Fruit fly (Drosophila melanogaster) whole organism, embryonic: ENCODE data around the gene CG33721.

Experiments
- Antp ChIP-seq: fragments of 200-800 bp; sonication (Bioruptor generic); optimal IDR thresholded peaks from 3 replicates; lab custom pipeline; 2016; ENCODE audit warnings: missing biosample characterization, missing genetic modification characterization
- Bdp1 ChIP-seq: fragments of 200-800 bp; sonication (Bioruptor generic); optimal IDR thresholded peaks from 3 replicates; lab custom pipeline; 2016; ENCODE audit warnings: missing biosample characterization, missing genetic modification characterization
- CG11504 ChIP-seq: fragments of 200-800 bp; sonication (Bioruptor generic); optimal IDR thresholded peaks from 3 replicates; lab custom pipeline; 2019; ENCODE audit warnings: missing biosample characterization, mild to moderate bottlenecking, missing genetic modification characterization, moderate library complexity
- CG11723 ChIP-seq: fragments of 200-800 bp; sonication (Bioruptor generic); optimal IDR thresholded peaks from 2 replicates; lab custom pipeline; 2017; ENCODE audit warnings: missing biosample characterization, mild to moderate bottlenecking, missing genetic modification characterization
- CG12769 ChIP-seq: fragments of 200-800 bp; sonication (Bioruptor generic); optimal IDR thresholded peaks from 2 replicates; lab custom pipeline; 2019; ENCODE audit warnings: missing biosample characterization, mild to moderate bottlenecking, missing genetic modification characterization, moderate library complexity
- CG13894 ChIP-seq: fragments of 200-800 bp; sonication (Bioruptor generic); optimal IDR thresholded peaks from 3 replicates; lab custom pipeline; 2018; ENCODE audit warnings: missing biosample characterization, mild to moderate bottlenecking, missing genetic modification characterization, moderate library complexity
- CG15514 ChIP-seq: fragments of 200-800 bp; sonication (Bioruptor generic); optimal IDR thresholded peaks from 3 replicates; lab custom pipeline; 2017; ENCODE audit warnings: missing biosample characterization, missing genetic modification characterization, mild to moderate bottlenecking, moderate library complexity, missing genetic modification reagents
- CG2129 ChIP-seq: fragments of 200-800 bp; sonication (Bioruptor generic); IDR thresholded peaks from 2 replicates; pipeline ENCODE4 v1.3.6; 2022; ENCODE audit warnings: missing biosample characterization, missing genetic modification characterization; ENCODE audit not compliant: partially characterized antibody
- CG31441 ChIP-seq: fragments of 200-800 bp; sonication (Bioruptor generic); IDR thresholded peaks from 2 replicates; pipeline ENCODE4 v1.3.6; 2022; ENCODE audit warnings: missing biosample characterization, missing genetic modification characterization
- CG32772 ChIP-seq: fragments of 200-800 bp; sonication (Bioruptor generic); IDR thresholded peaks from 2 replicates; pipeline ENCODE4 v1.3.6; 2022; ENCODE audit warnings: missing biosample characterization, missing genetic modification characterization
- CG3838 ChIP-seq: fragments of 200-800 bp; sonication (Bioruptor generic); optimal IDR thresholded peaks from 3 replicates; lab custom pipeline; 2016; ENCODE audit warnings: missing biosample characterization, missing genetic modification characterization
- CG6654 ChIP-seq: fragments of 200-800 bp; sonication (Bioruptor generic); optimal IDR thresholded peaks from 2 replicates; lab custom pipeline; 2017; ENCODE audit warnings: missing biosample characterization, mild to moderate bottlenecking, missing genetic modification characterization
- CG7357 ChIP-seq: fragments of 200-800 bp; sonication (Bioruptor generic); IDR thresholded peaks from 3 replicates; pipeline ENCODE4 v1.3.6; 2022; ENCODE audit warnings: missing biosample characterization, missing genetic modification characterization
- CG7839 ChIP-seq: fragments of 200-800 bp; sonication (Bioruptor generic); optimal IDR thresholded peaks from 3 replicates; lab custom pipeline; 2018; ENCODE audit warnings: missing biosample characterization, mild to moderate bottlenecking, missing genetic modification characterization, moderate library complexity
- Hr78 ChIP-seq, 2 experiments: fragments of 200-800 bp in 1 of 2; fragments of >200 bp in 1 of 2; sonication (Bioruptor generic) in 1 of 2; optimal IDR thresholded peaks; 2 replicates each; lab custom pipeline; 2017 to 2019; ENCODE audit warnings: missing biosample characterization in 2 of 2, missing genetic modification characterization in 2 of 2, mild to moderate bottlenecking in 1 of 2, moderate library complexity in 1 of 2
- NC2α ChIP-seq: fragments of 200-800 bp; sonication (Bioruptor generic); optimal IDR thresholded peaks from 2 replicates; lab custom pipeline; 2016; ENCODE audit warnings: missing biosample characterization, missing genetic modification characterization
- Nf-YB ChIP-seq: fragments of 200-800 bp; sonication (Bioruptor generic); optimal IDR thresholded peaks from 3 replicates; lab custom pipeline; 2019; ENCODE audit warnings: missing biosample characterization, mild to moderate bottlenecking, missing genetic modification characterization, moderate library complexity
- Optix ChIP-seq: fragments of 200-800 bp; sonication (Bioruptor generic); IDR thresholded peaks from 3 replicates; pipeline ENCODE4 v1.3.6; 2022; ENCODE audit warnings: missing biosample characterization, missing genetic modification characterization
- Pdp1 ChIP-seq, 2 experiments: fragments of 200-800 bp; sonication (Bioruptor generic); optimal IDR thresholded peaks; 3 replicates each; lab custom pipeline; 2016; ENCODE audit warnings: missing biosample characterization in 2 of 2, missing genetic modification characterization in 2 of 2, mild to moderate bottlenecking in 1 of 2, moderate library complexity in 1 of 2
- Ravus ChIP-seq: fragments of 200-800 bp; sonication (Bioruptor generic); IDR thresholded peaks from 2 replicates; pipeline ENCODE4 v1.3.6; 2022; ENCODE audit warnings: missing biosample characterization, missing genetic modification characterization
- Rfx ChIP-seq: fragments of 200-800 bp; sonication (Bioruptor generic); IDR thresholded peaks from 2 replicates; pipeline ENCODE4 v1.3.6; 2022; ENCODE audit warnings: missing biosample characterization, missing genetic modification characterization
- Sox102F ChIP-seq: fragments of 200-800 bp; sonication (Bioruptor generic); optimal IDR thresholded peaks from 2 replicates; lab custom pipeline; 2018; ENCODE audit warnings: missing biosample characterization, mild to moderate bottlenecking, missing genetic modification characterization, moderate library complexity
- Ssrp ChIP-seq: fragments of 200-800 bp; sonication (Bioruptor generic); optimal IDR thresholded peaks from 2 replicates; lab custom pipeline; 2018; ENCODE audit warnings: missing biosample characterization, mild to moderate bottlenecking, missing genetic modification characterization, moderate library complexity
- Xrp1 ChIP-seq: fragments of 200-800 bp; sonication (Bioruptor generic); IDR thresholded peaks from 2 replicates; pipeline ENCODE4 v1.3.6; 2022; ENCODE audit warnings: missing biosample characterization, missing genetic modification characterization
- abd-A ChIP-seq: fragments of 200-800 bp; sonication (Bioruptor generic); optimal IDR thresholded peaks from 3 replicates; lab custom pipeline; 2019; ENCODE audit warnings: missing biosample characterization, mild to moderate bottlenecking, missing genetic modification characterization, moderate library complexity
- ac ChIP-seq: fragments of 200-800 bp; sonication (Bioruptor generic); optimal IDR thresholded peaks from 3 replicates; lab custom pipeline; 2017; ENCODE audit warnings: missing biosample characterization, mild to moderate bottlenecking, missing genetic modification characterization
- cg ChIP-seq: fragments of 200-800 bp; sonication (Bioruptor generic); optimal IDR thresholded peaks from 3 replicates; lab custom pipeline; 2019; ENCODE audit warnings: missing biosample characterization, mild to moderate bottlenecking, missing genetic modification characterization, moderate library complexity
- chinmo ChIP-seq: fragments of 200-800 bp; sonication (Bioruptor generic); IDR thresholded peaks from 4 replicates; pipeline ENCODE4 v1.3.6; 2022; ENCODE audit warnings: missing biosample characterization, missing genetic modification characterization; ENCODE audit not compliant: partially characterized antibody
- dpn ChIP-seq, 2 experiments: fragments of 200-800 bp; sonication (Bioruptor generic); optimal IDR thresholded peaks; 3 replicates each; lab custom pipeline; 2016; ENCODE audit warnings: missing biosample characterization in 2 of 2, missing genetic modification characterization in 2 of 2
- esg ChIP-seq: fragments of 200-800 bp; sonication (Bioruptor generic); conservative IDR thresholded peaks from 2 replicates; pipeline ENCODE4 v1.3.6; 2022; ENCODE audit warnings: missing biosample characterization, missing genetic modification characterization
- gcm2 ChIP-seq: fragments of 200-800 bp; sonication (Bioruptor generic); optimal IDR thresholded peaks from 2 replicates; lab custom pipeline; 2016; ENCODE audit warnings: missing biosample characterization, missing genetic modification characterization
- hb ChIP-seq: fragments of 200-800 bp; sonication (Bioruptor generic); IDR thresholded peaks from 3 replicates; pipeline ENCODE4 v1.3.6; 2022; ENCODE audit warnings: missing biosample characterization, missing genetic modification characterization; ENCODE audit not compliant: partially characterized antibody
- ind ChIP-seq: fragments of 200-800 bp; sonication (Bioruptor generic); optimal IDR thresholded peaks from 3 replicates; lab custom pipeline; 2016; ENCODE audit warnings: missing biosample characterization, missing genetic modification characterization
- jing ChIP-seq: fragments of 200-800 bp; sonication (Bioruptor generic); optimal IDR thresholded peaks from 2 replicates; lab custom pipeline; 2018; ENCODE audit warnings: missing biosample characterization, mild to moderate bottlenecking, missing genetic modification characterization
- lbe ChIP-seq: fragments of 200-800 bp; sonication (Bioruptor generic); optimal IDR thresholded peaks from 2 replicates; lab custom pipeline; 2016; ENCODE audit warnings: missing biosample characterization, mild to moderate bottlenecking, missing genetic modification characterization
- maf-S ChIP-seq: fragments of 200-800 bp; sonication (Bioruptor generic); optimal IDR thresholded peaks from 2 replicates; lab custom pipeline; 2016; ENCODE audit warnings: missing biosample characterization, missing genetic modification characterization
- mam ChIP-seq: fragments of 200-800 bp; sonication (Bioruptor generic); optimal IDR thresholded peaks from 3 replicates; lab custom pipeline; 2016; ENCODE audit warnings: missing biosample characterization, missing genetic modification characterization
- nmo ChIP-seq: fragments of 200-800 bp; sonication (Bioruptor generic); optimal IDR thresholded peaks from 2 replicates; lab custom pipeline; 2018; ENCODE audit warnings: missing biosample characterization, mild to moderate bottlenecking, missing genetic modification characterization, moderate library complexity
- nom ChIP-seq: fragments of 200-800 bp; sonication (Bioruptor generic); optimal IDR thresholded peaks from 2 replicates; lab custom pipeline; 2017; ENCODE audit warnings: missing biosample characterization, missing genetic modification characterization, mild to moderate bottlenecking, moderate library complexity, missing genetic modification reagents
- prd ChIP-seq, 3 experiments: fragments of >200 bp in 2 of 3; fragments of 200-800 bp in 1 of 3; sonication (Bioruptor generic) in 1 of 3; optimal IDR thresholded peaks in 2 of 3; IDR thresholded peaks in 1 of 3; 2 replicates in 2 of 3; 3 replicates in 1 of 3; pipeline versions ENCODE4 v1.3.6 to Lab custom; 2017 to 2022; ENCODE audit warnings: missing biosample characterization in 1 of 3, missing genetic modification characterization in 1 of 3
- row ChIP-seq: fragments of 200-800 bp; sonication (Bioruptor generic); IDR thresholded peaks from 3 replicates; pipeline ENCODE4 v1.3.6; 2022; ENCODE audit warnings: missing biosample characterization, missing genetic modification characterization
- salm ChIP-seq: fragments of 200-800 bp; sonication (Bioruptor generic); optimal IDR thresholded peaks from 2 replicates; lab custom pipeline; 2018; ENCODE audit warnings: missing biosample characterization, mild to moderate bottlenecking, missing genetic modification characterization
- schlank ChIP-seq: fragments of 200-800 bp; sonication (Bioruptor generic); optimal IDR thresholded peaks from 2 replicates; lab custom pipeline; 2018; ENCODE audit warnings: missing biosample characterization, mild to moderate bottlenecking, missing genetic modification characterization
- sens ChIP-seq: fragments of 200-800 bp; sonication (Bioruptor generic); peaks from one replicate; lab custom pipeline; 2016; ENCODE audit warnings: missing biosample characterization, missing genetic modification characterization
- tio ChIP-seq: fragments of 200-800 bp; sonication (Bioruptor generic); optimal IDR thresholded peaks from 2 replicates; lab custom pipeline; 2017; ENCODE audit warnings: missing biosample characterization, missing genetic modification characterization, inconsistent platforms
- wor ChIP-seq: fragments of 200-800 bp; sonication (Bioruptor generic); IDR thresholded peaks from 2 replicates; pipeline ENCODE4 v1.3.6; 2022; ENCODE audit warnings: missing biosample characterization, missing genetic modification characterization

The CG33721 gene

dm6 chr3R:22331691-22332090, 822 bp downstream of the CG33721 start, which contains the start of gene CG13862:
Gene CG13862, plus strand, starts transcription at chr3R:22331991.
- peak; percentile 16 for TF ChIP-seq CG6654 (GFP tag; lab: Kevin White, UChicago)
- peak; percentile 70 for TF ChIP-seq CG13894 (tag; lab: Kevin White, UChicago)
- TF ChIP-seq mam (GFP tag; lab: Kevin White, UChicago): no peak
- peak; percentile 13 for TF ChIP-seq CG12769
- TF ChIP-seq Pdp1 (GFP tag; optimal IDR thresholded peaks at IDR 0.05; lab: Kevin White, UChicago): peak in 1 of 2 experiments; percentile 55
- 0 out of 4 replicates have a peak, but pooled peaks have one; percentile 44 for TF ChIP-seq chinmo (GFP tag; lab: Robert Waterston, UW)

dm6 chr3R:22334050-22334449, 3.2 kb downstream of the CG33721 start, which contains the start of gene CG5391:
Gene CG5391, minus strand, starts transcription at chr3R:22334150.
- TF ChIP-seq CG2129: no peak
- no peak for TF ChIP-seq CG3838 (GFP tag; lab: Kevin White, UChicago)
- TF ChIP-seq Nf-YB (GFP tag; lab: Kevin White, UChicago): no peak
- no peak for TF ChIP-seq Bdp1
- no peak for TF ChIP-seq wor (GFP tag; lab: Robert Waterston, UW)
- TF ChIP-seq jing (GFP tag; lab: Kevin White, UChicago): no peak
- no peak for TF ChIP-seq esg (GFP tag; lab: Robert Waterston, UW)

dm6 chr3R:22339510-22339909, 8.6 kb downstream of the CG33721 start:
- no peak for TF ChIP-seq salm (tag; lab: Kevin White, UChicago)
- no peak for TF ChIP-seq CG12769
- peak; percentile 31; the same call in 1 of the 3 replicates for TF ChIP-seq row (GFP tag; lab: Robert Waterston, UW)
- peak; percentile 59 for TF ChIP-seq Xrp1 (GFP tag; lab: Robert Waterston, UW)
- TF ChIP-seq maf-S (GFP tag; lab: Kevin White, UChicago): peak; percentile 1
- TF ChIP-seq CG31441 (GFP tag; lab: Robert Waterston, UW): no peak
- no peak for TF ChIP-seq cg (GFP tag; lab: Kevin White, UChicago)
- peak; percentile 36 for TF ChIP-seq CG7839 (tag; lab: Kevin White, UChicago)
- no peak for TF ChIP-seq gcm2 (GFP tag; lab: Kevin White, UChicago)
- TF ChIP-seq dpn (GFP tag; optimal IDR thresholded peaks at IDR 0.05; lab: Kevin White, UChicago): peak in 1 of 2 experiments; percentile 16
- peak; percentile 6 for TF ChIP-seq mam (GFP tag; lab: Kevin White, UChicago)
- TF ChIP-seq Ssrp: no peak
- no peak for TF ChIP-seq lbe (GFP tag; lab: Kevin White, UChicago)
- no peak for TF ChIP-seq schlank (tag; lab: Kevin White, UChicago)
- 0 out of 2 replicates have a peak, but pooled peaks have one; percentile 15 for TF ChIP-seq Rfx (GFP tag; lab: Robert Waterston, UW)
- peak; percentile 20 for TF ChIP-seq Antp (GFP tag; lab: Kevin White, UChicago)
- TF ChIP-seq nmo (GFP tag; lab: Kevin White, UChicago): peak; percentile 11
- peak; percentile 25; the same call in 1 of the 2 replicates for TF ChIP-seq CG32772 (GFP tag; lab: Robert Waterston, UW)
- TF ChIP-seq hb (GFP tag; lab: Robert Waterston, UW): no peak
- TF ChIP-seq abd-A: no peak
- TF ChIP-seq sens (GFP tag; lab: Kevin White, UChicago): peak; percentile 85
- TF ChIP-seq CG7357 (GFP tag; lab: Robert Waterston, UW): no peak
- TF ChIP-seq nom (GFP tag; lab: Kevin White, UChicago): peak; percentile 33
- TF ChIP-seq prd (optimal IDR thresholded peaks at IDR 0.05; lab: Kevin White, UChicago): no peak
- peak; percentile 30; the same call in 1 of the 3 replicates for TF ChIP-seq prd (GFP tag; IDR thresholded peaks at IDR 0.05; lab: Robert Waterston, UW)
- peak; percentile 1 for TF ChIP-seq CG15514 (GFP tag; lab: Kevin White, UChicago)
- TF ChIP-seq Hr78 (GFP tag; optimal IDR thresholded peaks at IDR 0.05; lab: Kevin White, UChicago): no peak
- no peak for TF ChIP-seq Optix (GFP tag; lab: Robert Waterston, UW)
- TF ChIP-seq Sox102F: peak; percentile 12
- TF ChIP-seq CG11723 (GFP tag; lab: Kevin White, UChicago): no peak
- TF ChIP-seq NC2α: no peak
- TF ChIP-seq ind: peak; percentile 8
- peak; percentile 39 for TF ChIP-seq CG11504 (tag; lab: Kevin White, UChicago)
- no peak for TF ChIP-seq ac (GFP tag; lab: Kevin White, UChicago)
- TF ChIP-seq tio (GFP tag; lab: Kevin White, UChicago): no peak
- no peak for TF ChIP-seq Ravus (GFP tag; lab: Robert Waterston, UW)
